Worm (Caenorhabditis elegans) whole organism, L1 larva: ENCODE data around the gene ZC250.2.

ENCODE experiments used
- ces-1 ChIP-seq: fragments of 150-350 bp; optimal IDR thresholded peaks from 2 replicates; lab custom pipeline; 2014; ENCODE audit warnings: missing biosample characterization, missing genetic modification reagents, missing genetic modification characterization
- dpl-1 ChIP-seq, 3 experiments: fragments of 150-350 bp in 2 of 3; sonication (generic microtip) in 1 of 3; optimal IDR thresholded peaks; 2 replicates each; lab custom pipeline; 2014 to 2017; ENCODE audit warnings: missing biosample characterization in 3 of 3, missing genetic modification characterization in 3 of 3, missing genetic modification reagents in 3 of 3
- lin-39 ChIP-seq: fragments of 150-350 bp; optimal IDR thresholded peaks from 2 replicates; lab custom pipeline; 2014; ENCODE audit warnings: missing biosample characterization, missing genetic modification reagents, missing genetic modification characterization
- lsy-2 ChIP-seq, 2 experiments: fragments of 150-350 bp; optimal IDR thresholded peaks; 2 replicates each; lab custom pipeline; 2014; ENCODE audit warnings: missing biosample characterization in 2 of 2, missing genetic modification characterization in 2 of 2
- nhr-28 ChIP-seq: fragments of 150-350 bp; optimal IDR thresholded peaks from 2 replicates; lab custom pipeline; 2014; ENCODE audit warnings: missing biosample characterization, missing genetic modification characterization
- sptf-1 ChIP-seq: fragments of 150-350 bp; optimal IDR thresholded peaks from 2 replicates; lab custom pipeline; 2014; ENCODE audit warnings: missing biosample characterization, missing genetic modification characterization

DNA sequence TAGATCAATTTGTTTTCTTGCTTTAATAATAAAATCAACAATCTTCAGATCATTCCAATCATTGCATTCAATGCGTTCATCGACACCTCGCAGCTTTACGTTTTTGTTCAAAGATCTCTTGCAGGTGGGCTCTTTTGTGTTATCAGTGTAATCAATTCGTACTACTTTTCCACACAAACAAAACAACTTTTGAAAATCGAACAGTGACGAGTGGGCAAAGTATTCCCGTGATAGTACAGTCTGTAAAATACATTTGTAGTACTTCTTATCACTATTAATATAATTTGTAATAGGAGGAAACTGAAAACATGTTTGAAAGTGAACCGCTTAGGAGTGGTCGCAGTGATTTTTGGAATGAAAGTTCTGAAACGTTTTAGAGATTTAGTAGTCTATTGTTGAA is 27.1 kb upstream of the ZC250.2 start, which contains the start of gene pgph-2:
- TF ChIP-seq dpl-1 (GFP tag; optimal IDR thresholded peaks at IDR 0.05; lab: Kevin White, UChicago) = no peak
- no peak for TF ChIP-seq lsy-2 (tag; optimal IDR thresholded peaks at IDR 0.05; lab: Kevin White, UChicago)
- TF ChIP-seq sptf-1 = no peak
- TF ChIP-seq lin-39 (tag; lab: Kevin White, UChicago) = no peak
- no peak for TF ChIP-seq ces-1 (GFP tag; lab: Kevin White, UChicago)
- TF ChIP-seq nhr-28 = no peak
